Fruit fly (Drosophila melanogaster): ENCODE results near the gene Aduk.

The Aduk gene

dm6 chr3R:9353276-9353652 lies 18.8 kb upstream of the Aduk start (continued):
- no peak for TF ChIP-seq ro (GFP tag; IDR thresholded peaks at IDR 0.05)
- TF ChIP-seq trem (tag; optimal IDR thresholded peaks at IDR 0.05) = peak; percentile 86
- no peak for TF ChIP-seq prd (optimal IDR thresholded peaks at IDR 0.05)
- TF ChIP-seq prd (GFP tag; IDR thresholded peaks at IDR 0.05) = no peak
- TF ChIP-seq Lhr (GFP tag; optimal IDR thresholded peaks at IDR 0.05) = no peak
- TF ChIP-seq CG2199 (GFP tag; IDR thresholded peaks at IDR 0.05) = no peak
- TF ChIP-seq Opbp (GFP tag; IDR thresholded peaks at IDR 0.05; ENCODE audit: partially characterized antibody) = no peak
- TF ChIP-seq tio (GFP tag; optimal IDR thresholded peaks at IDR 0.05) = peak; percentile 85
- peak; percentile 56 for TF ChIP-seq Bteb2 (GFP tag; optimal IDR thresholded peaks at IDR 0.05)
- TF ChIP-seq E2f1 (GFP tag; IDR thresholded peaks at IDR 0.05) = no peak
- TF ChIP-seq CG13424 (tag; optimal IDR thresholded peaks at IDR 0.05) = peak; percentile 90
- no peak for TF ChIP-seq gsb (GFP tag; IDR thresholded peaks at IDR 0.05)
- TF ChIP-seq lmd (GFP tag; IDR thresholded peaks at IDR 0.05) = no peak
- no peak for TF ChIP-seq disco-r (GFP tag; optimal IDR thresholded peaks at IDR 0.05)
- TF ChIP-seq CG1602 (GFP tag; optimal IDR thresholded peaks at IDR 0.05) = peak; percentile 79
- TF ChIP-seq CG5245 (GFP tag; optimal IDR thresholded peaks at IDR 0.05) = peak; percentile 62
- TF ChIP-seq Spps (tag; optimal IDR thresholded peaks at IDR 0.05) = peak; percentile 84
- peak in 1 of 2 experiments; percentile 91 for TF ChIP-seq eve (GFP tag; optimal IDR thresholded peaks at IDR 0.05)
- TF ChIP-seq p53 (GFP tag; optimal IDR thresholded peaks at IDR 0.05) = no peak
- TF ChIP-seq CG15601 (tag; optimal IDR thresholded peaks at IDR 0.05) = peak; percentile 90
- no peak for TF ChIP-seq C15 (GFP tag; IDR thresholded peaks at IDR 0.05)
- no peak for TF ChIP-seq Hr78 (GFP tag; optimal IDR thresholded peaks at IDR 0.05)
- TF ChIP-seq Hey (tag; optimal IDR thresholded peaks at IDR 0.05) = no peak
- no peak for TF ChIP-seq usp (GFP tag; optimal IDR thresholded peaks at IDR 0.05)
- peak; percentile 17 for TF ChIP-seq jumu (GFP tag; optimal IDR thresholded peaks at IDR 0.05)
- peak; percentile 95 for TF ChIP-seq CG12391 (tag; optimal IDR thresholded peaks at IDR 0.05)
- no peak for TF ChIP-seq Dfd (GFP tag; optimal IDR thresholded peaks at IDR 0.05)
- TF ChIP-seq CG5953 (GFP tag; IDR thresholded peaks at IDR 0.05) = no peak
- peak; percentile 59 for TF ChIP-seq ewg (GFP tag; optimal IDR thresholded peaks at IDR 0.05)
- TF ChIP-seq dati (GFP tag; IDR thresholded peaks at IDR 0.05) = no peak
- peak; percentile 74 for TF ChIP-seq run (tag; optimal IDR thresholded peaks at IDR 0.05)
- TF ChIP-seq insv (GFP tag; optimal IDR thresholded peaks at IDR 0.05) = peak in 1 of 2 experiments; percentile 28
- TF ChIP-seq emc (GFP tag; optimal IDR thresholded peaks at IDR 0.05) = no peak
- TF ChIP-seq CG4820 (GFP tag; optimal IDR thresholded peaks at IDR 0.05) = peak; percentile 74
- peak; percentile 70 for TF ChIP-seq D19B (GFP tag; optimal IDR thresholded peaks at IDR 0.05)
- no peak for TF ChIP-seq Doc3 (GFP tag; IDR thresholded peaks at IDR 0.05; ENCODE audit: partially characterized antibody)
- TF ChIP-seq unc-4 (GFP tag; IDR thresholded peaks at IDR 0.05; ENCODE audit: partially characterized antibody) = no peak
- peak in 1 of 2 experiments; percentile 28 for TF ChIP-seq crp (GFP tag; optimal IDR thresholded peaks at IDR 0.05)
- no peak for TF ChIP-seq ERR (GFP tag; optimal IDR thresholded peaks at IDR 0.05)
- no peak for TF ChIP-seq row (GFP tag; IDR thresholded peaks at IDR 0.05)
- TF ChIP-seq bab2 (GFP tag; optimal IDR thresholded peaks at IDR 0.05) = peak; percentile 42
- no peak for TF ChIP-seq hb (GFP tag; IDR thresholded peaks at IDR 0.05; ENCODE audit: partially characterized antibody)
- TF ChIP-seq CG12744 (GFP tag; optimal IDR thresholded peaks at IDR 0.05) = no peak
- no peak for TF ChIP-seq GATAe (GFP tag; conservative IDR thresholded peaks at IDR 0.05)
- TF ChIP-seq crc (GFP tag; optimal IDR thresholded peaks at IDR 0.05) = no peak
- TF ChIP-seq CG18262 (tag; optimal IDR thresholded peaks at IDR 0.05) = peak; percentile 95
- peak; percentile 91 for TF ChIP-seq Sox100B (GFP tag; optimal IDR thresholded peaks at IDR 0.05)
- TF ChIP-seq CG17186 (GFP tag; optimal IDR thresholded peaks at IDR 0.05) = no peak
- TF ChIP-seq tup (GFP tag; optimal IDR thresholded peaks at IDR 0.05) = peak; percentile 43
- peak; percentile 30 for TF ChIP-seq NK7.1 (GFP tag; optimal IDR thresholded peaks at IDR 0.05)
- TF ChIP-seq zen2 (GFP tag; IDR thresholded peaks at IDR 0.05; ENCODE audit: partially characterized antibody) = no peak
- TF ChIP-seq CG2202 (tag; optimal IDR thresholded peaks at IDR 0.05) = peak; percentile 75

Measured in whole organism, embryonic.